Fruit fly (Drosophila melanogaster): ENCODE measurements around the gene Kebab.

- TF ChIP-seq Gug (GFP tag; IDR thresholded peaks at IDR 0.05) (no peak), Hey (tag; optimal IDR thresholded peaks at IDR 0.05) (no peak), lov (optimal IDR thresholded peaks at IDR 0.05) (no peak), lov (GFP tag; IDR thresholded peaks at IDR 0.05) (no peak), CG11723 (GFP tag; optimal IDR thresholded peaks at IDR 0.05) (no peak), Lpt (GFP tag; optimal IDR thresholded peaks at IDR 0.05) (no peak), CG13296 (GFP tag; optimal IDR thresholded peaks at IDR 0.05) (no peak), Blimp-1 (GFP tag; optimal IDR thresholded peaks at IDR 0.05) (no peak), gt (GFP tag; IDR thresholded peaks at IDR 0.05) (no peak), CG3847 (GFP tag; IDR thresholded peaks at IDR 0.05) (no peak), lmd (GFP tag; IDR thresholded peaks at IDR 0.05) (no peak)
Observed at dm6 chr2L:2054289-2054688, 9.0 kb downstream of the Kebab start, which contains the start of gene Or22c.

Measured in whole organism, embryonic.